Worm (Caenorhabditis elegans): ENCODE data around the gene klp-6.

DNA sequence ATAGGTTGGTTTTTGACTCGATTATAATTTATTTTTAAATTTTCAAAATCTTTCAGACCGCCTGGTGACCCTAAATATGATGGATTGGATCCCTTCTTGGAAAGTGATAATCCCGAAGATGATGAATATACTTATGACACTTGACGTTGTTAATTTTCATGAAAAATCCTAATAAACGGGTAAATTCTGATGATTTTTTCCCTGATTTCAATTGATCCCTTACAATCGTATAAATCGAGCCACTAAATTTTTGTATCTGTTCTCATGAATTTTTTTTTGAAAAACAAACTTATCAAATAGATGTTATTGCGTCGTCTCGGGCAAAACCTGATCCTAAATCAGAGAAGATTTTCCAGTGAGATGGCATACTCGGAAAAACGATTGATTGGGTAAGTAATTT lies 7.8 kb upstream of the klp-6 start, which contains the start of gene R144.13:
- TF ChIP-seq nhr-12 (tag; optimal IDR thresholded peaks at IDR 0.05), result no peak
- no peak for TF ChIP-seq nhr-237 (tag; optimal IDR thresholded peaks at IDR 0.05)
- TF ChIP-seq unc-62 (GFP tag; optimal IDR thresholded peaks at IDR 0.05), result no peak
